Comparison of ENCODE assay signal across 1 worm cellular context in genomic region chrIV:7961889-7962342, ce11.
TF ChIP-seq lines count a peak whose summit lies in the region.

No protein-coding gene starts in this region.

TF ChIP-seq in whole organism, young adult, 124 proteins besides CTCF, POLR2A, EP300 and RAD21 (continued from another document):
- TF ChIP-seq unc-62 (GFP tag; optimal IDR thresholded peaks at IDR 0.05; lab: Kevin White, UChicago) (no peak), lsy-27 (tag; optimal IDR thresholded peaks at IDR 0.05; lab: Kevin White, UChicago; ENCODE audit: borderline replicate concordance, insufficient read depth) (no peak), F39B2.1 (GFP tag; IDR thresholded peaks at IDR 0.05; lab: Robert Waterston, UW) (peak; percentile 76), nhr-90 (tag; optimal IDR thresholded peaks at IDR 0.05; lab: Kevin White, UChicago) (no peak), attf-6 (GFP tag; IDR thresholded peaks at IDR 0.05; lab: Robert Waterston, UW) (peak; percentile 75), rec-8 (tag; optimal IDR thresholded peaks at IDR 0.05; lab: Kevin White, UChicago) (peak in 1 of 2 experiments; percentile 4), lin-40 (tag; optimal IDR thresholded peaks at IDR 0.05; lab: Kevin White, UChicago) (no peak), aptf-2 (GFP tag; conservative IDR thresholded peaks at IDR 0.05; lab: Robert Waterston, UW) (no peak), athp-1 (tag; optimal IDR thresholded peaks at IDR 0.05; lab: Kevin White, UChicago) (peak; percentile 65), fkh-3 (tag; optimal IDR thresholded peaks at IDR 0.05; lab: Kevin White, UChicago) (peak; percentile 88), ztf-26 (tag; optimal IDR thresholded peaks at IDR 0.05; lab: Kevin White, UChicago) (no peak), F37B4.10 (GFP tag; IDR thresholded peaks at IDR 0.05; lab: Robert Waterston, UW) (no peak), xnd-1 (tag; optimal IDR thresholded peaks at IDR 0.05; lab: Kevin White, UChicago) (peak; percentile 53), mes-4 (tag; optimal IDR thresholded peaks at IDR 0.05; lab: Kevin White, UChicago) (peak; percentile 44), lin-26 (GFP tag; IDR thresholded peaks at IDR 0.05; lab: Robert Waterston, UW) (peak; percentile 68), F10E7.11 (tag; optimal IDR thresholded peaks at IDR 0.05; lab: Kevin White, UChicago) (peak; percentile 65), ztf-6 (GFP tag; IDR thresholded peaks at IDR 0.05; lab: Robert Waterston, UW) (no peak), tbp1 (GFP tag; optimal IDR thresholded peaks at IDR 0.05; lab: Kevin White, UChicago) (peak; percentile 61), snpc-3.4 (tag; optimal IDR thresholded peaks at IDR 0.05; lab: Kevin White, UChicago) (peak; percentile 67), hlh-12 (tag; optimal IDR thresholded peaks at IDR 0.05; lab: Kevin White, UChicago) (no peak), madf-6 (GFP tag; IDR thresholded peaks at IDR 0.05; lab: Robert Waterston, UW) (peak; percentile 76), ztf-25 (GFP tag; IDR thresholded peaks at IDR 0.05; lab: Robert Waterston, UW) (no peak), K11D2.4 (GFP tag; IDR thresholded peaks at IDR 0.05; lab: Robert Waterston, UW) (no peak), snpc-4 (GFP tag; optimal IDR thresholded peaks at IDR 0.05; lab: Kevin White, UChicago) (peak; percentile 11), snpc-4 (tag; optimal IDR thresholded peaks at IDR 0.05; lab: Kevin White, UChicago) (peak in 1 of 4 experiments; percentile 47), ama-1 (optimal IDR thresholded peaks at IDR 0.05; lab: Kevin White, UChicago) (no peak), ama-1 (GFP tag; optimal IDR thresholded peaks at IDR 0.05; lab: Kevin White, UChicago) (no peak), F52B5.7 (tag; optimal IDR thresholded peaks at IDR 0.05; lab: Kevin White, UChicago) (peak; percentile 35), lin-35 (GFP tag; optimal IDR thresholded peaks at IDR 0.05; lab: Kevin White, UChicago) (peak in 1 of 3 experiments; percentile 16), nhr-120 (GFP tag; IDR thresholded peaks at IDR 0.05; lab: Robert Waterston, UW) (no peak), lag-1 (GFP tag; IDR thresholded peaks at IDR 0.05; lab: Robert Waterston, UW) (no peak), ceh-91 (GFP tag; IDR thresholded peaks at IDR 0.05; lab: Robert Waterston, UW) (no peak), egrh-3 (GFP tag; IDR thresholded peaks at IDR 0.05; lab: Robert Waterston, UW) (no peak), Y53G8AR.9 (GFP tag; conservative IDR thresholded peaks at IDR 0.05; lab: Robert Waterston, UW) (peak; percentile 86), him-1 (tag; optimal IDR thresholded peaks at IDR 0.05; lab: Kevin White, UChicago) (peak; percentile 52), somi-1 (GFP tag; optimal IDR thresholded peaks at IDR 0.05; lab: Kevin White, UChicago) (no peak), gei-17 (GFP tag; optimal IDR thresholded peaks at IDR 0.05; lab: Kevin White, UChicago) (no peak), let-607 (tag; optimal IDR thresholded peaks at IDR 0.05; lab: Kevin White, UChicago) (no peak), sdz-38 (tag; optimal IDR thresholded peaks at IDR 0.05; lab: Kevin White, UChicago) (no peak), zfh-2 (GFP tag; conservative IDR thresholded peaks at IDR 0.05; lab: Robert Waterston, UW) (no peak), T07F8.4 (tag; optimal IDR thresholded peaks at IDR 0.05; lab: Kevin White, UChicago) (peak; percentile 20), ztf-22 (GFP tag; optimal IDR thresholded peaks at IDR 0.05; lab: Kevin White, UChicago) (no peak), T26A5.8 (tag; optimal IDR thresholded peaks at IDR 0.05; lab: Kevin White, UChicago) (peak; percentile 72), Y67H2A.10 (GFP tag; conservative IDR thresholded peaks at IDR 0.05; lab: Robert Waterston, UW) (no peak), cebp-2 (GFP tag; IDR thresholded peaks at IDR 0.05; lab: Robert Waterston, UW) (no peak), madf-8 (GFP tag; conservative IDR thresholded peaks at IDR 0.05; lab: Robert Waterston, UW) (no peak), snpc-1.1 (tag; optimal IDR thresholded peaks at IDR 0.05; lab: Kevin White, UChicago; ENCODE audit: insufficient read depth) (peak; percentile 60), hrde-1 (tag; optimal IDR thresholded peaks at IDR 0.05; lab: Kevin White, UChicago; ENCODE audit: borderline replicate concordance) (peak; percentile 89), ceh-27 (GFP tag; optimal IDR thresholded peaks at IDR 0.05; lab: Kevin White, UChicago) (no peak), ZK185.1 (tag; optimal IDR thresholded peaks at IDR 0.05; lab: Kevin White, UChicago; ENCODE audit: poor library complexity, severe bottlenecking) (no peak), nhr-179 (tag; optimal IDR thresholded peaks at IDR 0.05; lab: Kevin White, UChicago) (no peak), F23B12.7 (tag; optimal IDR thresholded peaks at IDR 0.05; lab: Kevin White, UChicago; ENCODE audit: insufficient read depth) (no peak), chd-7 (tag; optimal IDR thresholded peaks at IDR 0.05; lab: Kevin White, UChicago) (peak; percentile 88), dox-1 (GFP tag; IDR thresholded peaks at IDR 0.05; lab: Robert Waterston, UW) (0 out of 2 replicates have a peak, but pooled peaks have one; percentile 5), unc-130 (GFP tag; optimal IDR thresholded peaks at IDR 0.05; lab: Kevin White, UChicago) (peak; percentile 52), aptf-3 (GFP tag; IDR thresholded peaks at IDR 0.05; lab: Robert Waterston, UW) (no peak), Y56A3A.18 (GFP tag; IDR thresholded peaks at IDR 0.05; lab: Robert Waterston, UW) (no peak), F57A8.1 (GFP tag; optimal IDR thresholded peaks at IDR 0.05; lab: Kevin White, UChicago) (no peak), F33H1.4 (GFP tag; IDR thresholded peaks at IDR 0.05; lab: Robert Waterston, UW) (peak; percentile 43), F55B11.4 (tag; optimal IDR thresholded peaks at IDR 0.05; lab: Kevin White, UChicago; ENCODE audit: borderline replicate concordance, insufficient read depth) (no peak), hsf-1 (GFP tag; IDR thresholded peaks at IDR 0.05; lab: Robert Waterston, UW) (peak; percentile 80), let-526 (GFP tag; IDR thresholded peaks at IDR 0.05; lab: Robert Waterston, UW) (no peak)
